Fruit fly (Drosophila melanogaster): ENCODE data around the gene CG3407.

Gene CG3407

DNA sequence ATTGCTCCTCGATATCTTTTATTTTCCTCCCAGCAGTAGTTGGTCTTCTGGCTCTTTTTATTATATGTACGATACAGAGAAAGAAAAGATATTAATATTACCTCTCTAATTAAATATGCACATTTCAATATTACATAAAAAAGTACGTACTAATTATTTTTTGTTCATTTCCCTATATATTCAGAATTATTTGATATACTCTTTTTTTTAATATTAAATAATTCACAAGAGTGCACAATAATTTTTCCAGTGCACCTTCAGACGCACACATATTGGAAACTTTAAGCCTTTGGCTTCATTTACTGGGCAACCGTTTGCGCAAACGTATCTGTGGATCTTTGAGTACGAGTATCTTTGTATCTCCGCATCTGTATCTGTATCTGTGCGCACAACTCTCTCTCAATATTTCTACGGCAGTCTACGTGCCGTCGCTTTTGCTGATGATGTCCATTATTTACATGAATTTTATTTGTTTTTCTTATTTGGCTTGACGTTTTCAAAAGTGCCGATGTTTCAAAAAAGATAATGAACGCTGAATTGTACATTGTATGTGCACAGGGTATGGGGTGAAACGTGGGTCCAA lies 36.5 kb downstream of the CG3407 start (continued):
- TF ChIP-seq CG14050 (GFP tag; IDR thresholded peaks at IDR 0.05), result peak; percentile 67
- TF ChIP-seq schlank (tag; optimal IDR thresholded peaks at IDR 0.05), result no peak
- no peak for TF ChIP-seq eyg (GFP tag; optimal IDR thresholded peaks at IDR 0.05)
- TF ChIP-seq eve (GFP tag; optimal IDR thresholded peaks at IDR 0.05), result peak in 1 of 2 experiments; percentile 78
- TF ChIP-seq CG13624 (GFP tag; optimal IDR thresholded peaks at IDR 0.05), result no peak
- TF ChIP-seq gfzf (GFP tag; optimal IDR thresholded peaks at IDR 0.05), result no peak
- no peak for TF ChIP-seq Scr (GFP tag; IDR thresholded peaks at IDR 0.05; ENCODE audit: partially characterized antibody)
- TF ChIP-seq CG1832 (GFP tag; optimal IDR thresholded peaks at IDR 0.05), result no peak
- TF ChIP-seq dmrt11E (tag; optimal IDR thresholded peaks at IDR 0.05), result peak; percentile 96
- peak; percentile 37 for TF ChIP-seq CG12219 (GFP tag; optimal IDR thresholded peaks at IDR 0.05)
- no peak for TF ChIP-seq Optix (GFP tag; IDR thresholded peaks at IDR 0.05)
- TF ChIP-seq Mad (GFP tag; optimal IDR thresholded peaks at IDR 0.05), result no peak
- TF ChIP-seq CG8478 (optimal IDR thresholded peaks at IDR 0.05), result no peak
- peak; percentile 66 for TF ChIP-seq NfI (GFP tag; optimal IDR thresholded peaks at IDR 0.05)
- peak; percentile 93 for TF ChIP-seq CG13424 (tag; optimal IDR thresholded peaks at IDR 0.05)
- TF ChIP-seq Ptx1 (GFP tag; IDR thresholded peaks at IDR 0.05), result peak; percentile 93
- peak; percentile 50 for TF ChIP-seq CG13894 (tag; optimal IDR thresholded peaks at IDR 0.05)
- peak; percentile 79 for TF ChIP-seq CG9437 (GFP tag; optimal IDR thresholded peaks at IDR 0.05)
- peak; percentile 57 for TF ChIP-seq Jarid2 (GFP tag; optimal IDR thresholded peaks at IDR 0.05)
- peak; percentile 1 for TF ChIP-seq CG17186 (GFP tag; optimal IDR thresholded peaks at IDR 0.05)
- peak; percentile 76 for TF ChIP-seq fd3F (GFP tag; optimal IDR thresholded peaks at IDR 0.05)
- peak; percentile 64 for TF ChIP-seq scrt (GFP tag; optimal IDR thresholded peaks at IDR 0.05)
- TF ChIP-seq CG34422 (GFP tag; IDR thresholded peaks at IDR 0.05), result peak; percentile 86
- TF ChIP-seq CG42726 (GFP tag; IDR thresholded peaks at IDR 0.05; ENCODE audit: partially characterized antibody), result no peak
- TF ChIP-seq CG30020 (tag; optimal IDR thresholded peaks at IDR 0.05), result peak; percentile 53
- TF ChIP-seq CG7987 (GFP tag; optimal IDR thresholded peaks at IDR 0.05), result peak; percentile 2
- no peak for TF ChIP-seq ems (GFP tag; optimal IDR thresholded peaks at IDR 0.05)
- peak; percentile 30 for TF ChIP-seq CG2120 (GFP tag; optimal IDR thresholded peaks at IDR 0.05)
- TF ChIP-seq CG6683 (GFP tag; optimal IDR thresholded peaks at IDR 0.05), result peak; percentile 56
- peak; percentile 27 for TF ChIP-seq CG18476 (GFP tag; optimal IDR thresholded peaks at IDR 0.05)
- no peak for TF ChIP-seq CG8944 (GFP tag; optimal IDR thresholded peaks at IDR 0.05)
- TF ChIP-seq CG3838 (GFP tag; optimal IDR thresholded peaks at IDR 0.05), result no peak
- peak; percentile 94 for TF ChIP-seq vvl (GFP tag; IDR thresholded peaks at IDR 0.05)
- peak; percentile 84 for TF ChIP-seq az2 (GFP tag; optimal IDR thresholded peaks at IDR 0.05)
- TF ChIP-seq tup (GFP tag; optimal IDR thresholded peaks at IDR 0.05), result peak; percentile 24
- peak; percentile 78 for TF ChIP-seq sens (GFP tag)
- peak; percentile 96 for TF ChIP-seq gem (tag; optimal IDR thresholded peaks at IDR 0.05)
- peak; percentile 1 for TF ChIP-seq CG18011 (GFP tag; optimal IDR thresholded peaks at IDR 0.05)
- peak; percentile 24 for TF ChIP-seq CG4854 (GFP tag; optimal IDR thresholded peaks at IDR 0.05)
- no peak for TF ChIP-seq Atf3 (GFP tag; optimal IDR thresholded peaks at IDR 0.05)
- TF ChIP-seq fru (optimal IDR thresholded peaks at IDR 0.05), result no peak
- peak; percentile 91 for TF ChIP-seq CG31441 (GFP tag; IDR thresholded peaks at IDR 0.05)
- peak; percentile 93 for TF ChIP-seq nerfin-1 (tag; optimal IDR thresholded peaks at IDR 0.05)
- no peak for TF ChIP-seq en (GFP tag; optimal IDR thresholded peaks at IDR 0.05)
- TF ChIP-seq CG4424 (GFP tag; optimal IDR thresholded peaks at IDR 0.05), result peak; percentile 84
- peak; percentile 89 for TF ChIP-seq Ssrp (tag; optimal IDR thresholded peaks at IDR 0.05)
- peak; percentile 59 for TF ChIP-seq Sox100B (GFP tag; optimal IDR thresholded peaks at IDR 0.05)
- TF ChIP-seq CG3726 (GFP tag; IDR thresholded peaks at IDR 0.05), result peak; percentile 69; the same call in 2 of the 3 replicates
- TF ChIP-seq CTCF (GFP tag; optimal IDR thresholded peaks at IDR 0.05), result no peak
- TF ChIP-seq Hr3 (GFP tag; optimal IDR thresholded peaks at IDR 0.05), result peak; percentile 84
- TF ChIP-seq sna (GFP tag; IDR thresholded peaks at IDR 0.05; ENCODE audit: partially characterized antibody), result no peak

Data from whole organism, embryonic.